Fruit fly (Drosophila melanogaster): Measurements from ENCODE around the gene CG15468.

The CG15468 gene

DNA sequence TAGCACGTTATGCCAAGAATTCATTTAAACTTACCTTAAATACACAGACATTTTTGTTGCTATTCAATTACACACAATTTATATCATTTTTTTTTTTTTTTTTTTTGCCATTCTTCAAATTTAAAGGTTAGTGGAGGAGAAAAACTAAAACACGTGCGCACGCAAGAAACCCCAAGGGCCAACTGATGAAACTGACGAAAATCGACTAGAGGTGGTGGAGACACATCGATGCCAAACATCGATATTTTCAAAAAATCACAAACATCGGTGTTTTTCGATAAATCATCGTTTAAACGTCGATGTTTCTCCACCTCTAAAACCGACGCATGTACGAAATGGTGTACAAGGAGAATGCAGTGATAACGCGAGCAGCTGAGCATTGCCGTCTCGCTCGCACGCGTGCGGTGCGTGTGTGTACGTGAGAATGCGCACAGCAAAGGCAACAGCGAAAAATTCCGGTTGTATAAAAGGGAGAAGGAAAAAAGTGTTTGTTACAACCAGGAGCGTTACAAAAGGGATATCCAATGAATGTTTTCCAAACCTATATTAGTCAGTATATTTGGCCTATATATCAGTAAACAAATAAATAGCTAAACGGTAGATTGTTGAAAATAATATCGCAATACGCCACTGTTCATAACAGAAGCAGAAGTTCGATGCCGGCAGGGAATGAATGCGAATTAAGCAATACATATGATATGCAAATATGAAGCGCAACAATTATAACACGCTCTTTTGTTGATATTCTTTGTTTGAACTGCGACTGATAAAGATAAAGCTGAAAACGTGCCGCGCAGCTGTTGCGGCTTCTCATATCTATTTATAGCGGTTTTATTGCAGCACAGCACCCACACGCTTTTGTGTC is 24.7 kb downstream of the CG15468 start (continued):
- TF ChIP-seq Hand (GFP tag; optimal IDR thresholded peaks at IDR 0.05) (no peak), CG12219 (GFP tag; optimal IDR thresholded peaks at IDR 0.05) (no peak), ssp (GFP tag; IDR thresholded peaks at IDR 0.05) (no peak), CG4820 (GFP tag; optimal IDR thresholded peaks at IDR 0.05) (no peak), Spps (tag; optimal IDR thresholded peaks at IDR 0.05) (no peak), sd (tag; optimal IDR thresholded peaks at IDR 0.05) (peak; percentile 70), H15 (GFP tag; IDR thresholded peaks at IDR 0.05) (no peak), CG6272 (GFP tag; IDR thresholded peaks at IDR 0.05) (peak; percentile 38; the same call in 1 of the 2 replicates), Asciz (GFP tag; optimal IDR thresholded peaks at IDR 0.05) (peak; percentile 43), sens (GFP tag) (peak; percentile 91), dysf (GFP tag; IDR thresholded peaks at IDR 0.05) (no peak), bowl (GFP tag; IDR thresholded peaks at IDR 0.05) (no peak), CG17568 (GFP tag; optimal IDR thresholded peaks at IDR 0.05) (no peak), CG9437 (GFP tag; optimal IDR thresholded peaks at IDR 0.05) (no peak), nerfin-1 (tag; optimal IDR thresholded peaks at IDR 0.05) (peak; percentile 70), CG6689 (GFP tag; IDR thresholded peaks at IDR 0.05) (no peak), sna (GFP tag; IDR thresholded peaks at IDR 0.05; ENCODE audit: partially characterized antibody) (no peak), tap (tag; optimal IDR thresholded peaks at IDR 0.05) (no peak), CG3838 (GFP tag; optimal IDR thresholded peaks at IDR 0.05) (no peak), Hr51 (GFP tag; optimal IDR thresholded peaks at IDR 0.05) (no peak), crp (GFP tag; optimal IDR thresholded peaks at IDR 0.05) (peak in 1 of 2 experiments; percentile 58), CG8281 (tag; optimal IDR thresholded peaks at IDR 0.05) (no peak), CG13894 (tag; optimal IDR thresholded peaks at IDR 0.05) (no peak), CG34422 (GFP tag; IDR thresholded peaks at IDR 0.05) (no peak), YL-1 (GFP tag; optimal IDR thresholded peaks at IDR 0.05) (no peak), Dref (GFP tag; IDR thresholded peaks at IDR 0.05) (no peak), CG6175 (GFP tag; IDR thresholded peaks at IDR 0.05) (no peak), ase (GFP tag; IDR thresholded peaks at IDR 0.05) (no peak), CG17186 (GFP tag; optimal IDR thresholded peaks at IDR 0.05) (peak; percentile 13), klu (GFP tag; IDR thresholded peaks at IDR 0.05) (no peak), BEAF-32 (GFP tag; optimal IDR thresholded peaks at IDR 0.05) (peak; percentile 78), MESR4 (GFP tag; optimal IDR thresholded peaks at IDR 0.05) (peak; percentile 0), CG18476 (GFP tag; optimal IDR thresholded peaks at IDR 0.05) (no peak), croc (GFP tag; conservative IDR thresholded peaks at IDR 0.05) (no peak), twi (tag; optimal IDR thresholded peaks at IDR 0.05) (peak; percentile 51), CG30020 (tag; optimal IDR thresholded peaks at IDR 0.05) (peak; percentile 6), pb (GFP tag; optimal IDR thresholded peaks at IDR 0.05) (no peak), CG9932 (GFP tag; IDR thresholded peaks at IDR 0.05) (no peak), CG2875 (GFP tag; optimal IDR thresholded peaks at IDR 0.05) (peak; percentile 2), cwo (GFP tag; optimal IDR thresholded peaks at IDR 0.05) (peak; percentile 80), en (GFP tag; optimal IDR thresholded peaks at IDR 0.05) (peak; percentile 12), CG4707 (GFP tag; optimal IDR thresholded peaks at IDR 0.05) (no peak), CG3847 (GFP tag; IDR thresholded peaks at IDR 0.05) (no peak), Hmr (GFP tag; optimal IDR thresholded peaks at IDR 0.05) (peak; percentile 52), mirr (GFP tag; optimal IDR thresholded peaks at IDR 0.05) (no peak), dan (GFP tag; IDR thresholded peaks at IDR 0.05) (no peak), bsh (GFP tag; optimal IDR thresholded peaks at IDR 0.05) (no peak), Nf-YC (tag; optimal IDR thresholded peaks at IDR 0.05) (no peak), CG11696 (GFP tag; IDR thresholded peaks at IDR 0.05) (no peak)

Data from whole organism, embryonic.